Worm (Caenorhabditis elegans) whole organism, L1 larva: ENCODE results near the gene K11G12.6.

Experiments
- C16A3.4 ChIP-seq: fragments of 150-350 bp; optimal IDR thresholded peaks from 2 replicates; lab custom pipeline; 2014; ENCODE audit warnings: missing biosample characterization, missing genetic modification characterization
- Y116A8C.19 ChIP-seq: sonication (generic microtip); optimal IDR thresholded peaks from 2 replicates; lab custom pipeline; 2016; ENCODE audit warnings: missing compliant biosample characterization, missing genetic modification characterization, borderline replicate concordance
- alr-1 ChIP-seq: fragments of 200-800 bp; sonication (Bioruptor generic); optimal IDR thresholded peaks from 2 replicates; lab custom pipeline; 2018; ENCODE audit warnings: borderline replicate concordance, mild to moderate bottlenecking, missing genetic modification characterization, missing compliant biosample characterization
- ama-1 ChIP-seq: fragments of 150-350 bp; optimal IDR thresholded peaks from 2 replicates; lab custom pipeline; 2014
- blmp-1 ChIP-seq: fragments of 150-350 bp; optimal IDR thresholded peaks from 2 replicates; lab custom pipeline; 2014; ENCODE audit warnings: missing biosample characterization, missing genetic modification characterization
- ceh-63 ChIP-seq: fragments of 200-800 bp; sonication (Bioruptor generic); optimal IDR thresholded peaks from 2 replicates; lab custom pipeline; 2018; ENCODE audit warnings: mild to moderate bottlenecking, missing genetic modification characterization, missing compliant biosample characterization
- ceh-8 ChIP-seq: fragments of 200-800 bp; sonication (Bioruptor generic); optimal IDR thresholded peaks from 2 replicates; lab custom pipeline; 2018; ENCODE audit warnings: mild to moderate bottlenecking, missing genetic modification characterization, moderate library complexity, missing compliant biosample characterization
- ceh-82 ChIP-seq, 3 experiments: fragments of 150-350 bp in 1 of 3; sonication (generic microtip) in 2 of 3; optimal IDR thresholded peaks; 2 replicates each; lab custom pipeline; 2014 to 2017; ENCODE audit warnings: missing biosample characterization in 3 of 3, missing genetic modification characterization in 3 of 3
- ces-1 ChIP-seq: fragments of 150-350 bp; optimal IDR thresholded peaks from 2 replicates; lab custom pipeline; 2014; ENCODE audit warnings: missing biosample characterization, missing genetic modification reagents, missing genetic modification characterization
- dpl-1 ChIP-seq, 3 experiments: fragments of 150-350 bp in 2 of 3; sonication (generic microtip) in 1 of 3; optimal IDR thresholded peaks; 2 replicates each; lab custom pipeline; 2014 to 2017; ENCODE audit warnings: missing biosample characterization in 3 of 3, missing genetic modification characterization in 3 of 3, missing genetic modification reagents in 3 of 3
- dsc-1 ChIP-seq: sonication (generic microtip); optimal IDR thresholded peaks from 2 replicates; lab custom pipeline; 2016; ENCODE audit warnings: mild to moderate bottlenecking, missing genetic modification characterization, missing compliant biosample characterization
- efl-1 ChIP-seq, 4 experiments: fragments of 150-350 bp; optimal IDR thresholded peaks in 3 of 4; peaks in 1 of 4; 1 replicate in 1 of 4; 2 replicates in 3 of 4; lab custom pipeline; 2014; ENCODE audit warnings: missing biosample characterization in 2 of 4, missing genetic modification characterization in 2 of 4, missing genetic modification reagents in 2 of 4
- egl-13 ChIP-seq: sonication (generic microtip); optimal IDR thresholded peaks from 2 replicates; lab custom pipeline; 2016; ENCODE audit warnings: missing genotype, missing genetic modification reagents, missing genetic modification characterization, missing compliant biosample characterization
- elt-2 ChIP-seq: sonication (generic microtip); optimal IDR thresholded peaks from 2 replicates; lab custom pipeline; 2016; ENCODE audit warnings: missing genetic modification characterization, mild to moderate bottlenecking, inconsistent platforms, missing compliant biosample characterization, missing genetic modification reagents
- fkh-10 ChIP-seq: sonication (generic microtip); optimal IDR thresholded peaks from 2 replicates; lab custom pipeline; 2017; ENCODE audit warnings: missing biosample characterization, missing genetic modification reagents, missing genetic modification characterization
- fkh-8 ChIP-seq: sonication (generic microtip); optimal IDR thresholded peaks from 2 replicates; lab custom pipeline; 2016; ENCODE audit warnings: mild to moderate bottlenecking, missing genetic modification characterization, missing compliant biosample characterization
- fos-1 ChIP-seq: fragments of 150-350 bp; optimal IDR thresholded peaks from 2 replicates; lab custom pipeline; 2014; ENCODE audit warnings: missing biosample characterization, missing genetic modification characterization
- hpl-2 ChIP-seq: fragments of 150-350 bp; optimal IDR thresholded peaks from 2 replicates; lab custom pipeline; 2014; ENCODE audit warnings: missing biosample characterization, missing genetic modification reagents, missing genetic modification characterization
- irx-1 ChIP-seq: sonication (generic microtip); optimal IDR thresholded peaks from 2 replicates; lab custom pipeline; 2016; ENCODE audit warnings: missing genetic modification characterization, missing compliant biosample characterization
- isw-1 ChIP-seq: fragments of 200-800 bp; sonication (Bioruptor generic); IDR thresholded peaks from 2 replicates; pipeline ENCODE4 v1.3.6; 2022; ENCODE audit warnings: missing genetic modification characterization, missing compliant biosample characterization
- lin-14 ChIP-seq: fragments of 200-800 bp; sonication (Bioruptor generic); optimal IDR thresholded peaks from 2 replicates; lab custom pipeline; 2018; ENCODE audit warnings: mild to moderate bottlenecking, missing genetic modification characterization, moderate library complexity, missing compliant biosample characterization
- lin-15B ChIP-seq: fragments of 150-350 bp; sonication (generic microtip); optimal IDR thresholded peaks from 3 replicates; lab custom pipeline; 2014; ENCODE audit warnings: missing biosample characterization, missing genetic modification characterization
- lin-35 ChIP-seq, 2 experiments: fragments of 150-350 bp; optimal IDR thresholded peaks; 2 replicates each; lab custom pipeline; 2014; ENCODE audit warnings: missing biosample characterization in 2 of 2, missing genetic modification characterization in 2 of 2, missing genetic modification reagents in 2 of 2
- lir-3 ChIP-seq: sonication (generic microtip); optimal IDR thresholded peaks from 2 replicates; lab custom pipeline; 2016; ENCODE audit warnings: mild to moderate bottlenecking, missing genetic modification characterization, moderate library complexity, missing compliant biosample characterization; ENCODE audit not compliant: poor library complexity
- mdl-1 ChIP-seq, 2 experiments: fragments of 150-350 bp; optimal IDR thresholded peaks; 2 replicates each; lab custom pipeline; 2014 to 2017; ENCODE audit warnings: missing biosample characterization in 2 of 2, missing genetic modification characterization in 2 of 2, inconsistent platforms in 1 of 2
- mef-2 ChIP-seq: fragments of 150-350 bp; optimal IDR thresholded peaks from 2 replicates; lab custom pipeline; 2014; ENCODE audit warnings: missing biosample characterization, missing genetic modification characterization
- nhr-20 ChIP-seq: sonication (generic microtip); optimal IDR thresholded peaks from 2 replicates; lab custom pipeline; 2016; ENCODE audit warnings: mild to moderate bottlenecking, missing genetic modification characterization, missing compliant biosample characterization
- nhr-237 ChIP-seq: fragments of 150-350 bp; optimal IDR thresholded peaks from 2 replicates; lab custom pipeline; 2014; ENCODE audit warnings: missing biosample characterization, missing genetic modification characterization
- nhr-28 ChIP-seq: fragments of 150-350 bp; optimal IDR thresholded peaks from 2 replicates; lab custom pipeline; 2014; ENCODE audit warnings: missing biosample characterization, missing genetic modification characterization
- nhr-47 ChIP-seq: sonication (generic microtip); optimal IDR thresholded peaks from 2 replicates; lab custom pipeline; 2016; ENCODE audit warnings: mild to moderate bottlenecking, missing genetic modification characterization, moderate library complexity, missing compliant biosample characterization
- nhr-71 ChIP-seq: sonication (generic microtip); optimal IDR thresholded peaks from 2 replicates; lab custom pipeline; 2016; ENCODE audit warnings: mild to moderate bottlenecking, missing genetic modification characterization, moderate library complexity, missing compliant biosample characterization
- nhr-76 ChIP-seq: sonication (generic microtip); optimal IDR thresholded peaks from 2 replicates; lab custom pipeline; 2017; ENCODE audit warnings: missing biosample characterization, missing genetic modification characterization
- pag-3 ChIP-seq: sonication (generic microtip); optimal IDR thresholded peaks from 2 replicates; lab custom pipeline; 2017; ENCODE audit warnings: missing genetic modification characterization, mild to moderate bottlenecking, missing compliant biosample characterization, antibody characterized with exemption, borderline replicate concordance; ENCODE audit not compliant: insufficient read depth
- pqm-1 ChIP-seq: sonication (generic microtip); optimal IDR thresholded peaks from 3 replicates; lab custom pipeline; 2017; ENCODE audit warnings: missing biosample characterization, missing genetic modification characterization
- snu-23 ChIP-seq: sonication (generic microtip); optimal IDR thresholded peaks from 2 replicates; lab custom pipeline; 2016; ENCODE audit warnings: missing genetic modification characterization, missing compliant biosample characterization
- sup-37 ChIP-seq: fragments of 200-800 bp; sonication (Bioruptor generic); optimal IDR thresholded peaks from 2 replicates; lab custom pipeline; 2018; ENCODE audit warnings: mild to moderate bottlenecking, missing genetic modification characterization, missing compliant biosample characterization
- unc-62 ChIP-seq: fragments of 150-350 bp; optimal IDR thresholded peaks from 2 replicates; lab custom pipeline; 2014; ENCODE audit warnings: missing biosample characterization, missing genetic modification reagents, missing genetic modification characterization
- unc-86 ChIP-seq: sonication (generic microtip); optimal IDR thresholded peaks from 2 replicates; lab custom pipeline; 2016; ENCODE audit warnings: missing genetic modification characterization, missing compliant biosample characterization
- unc-98 ChIP-seq: fragments of 200-800 bp; sonication (Bioruptor generic); IDR thresholded peaks from 2 replicates; pipeline ENCODE4 v1.3.6; 2022; ENCODE audit warnings: missing genetic modification characterization, missing compliant biosample characterization
- zag-1 ChIP-seq: fragments of 150-350 bp; optimal IDR thresholded peaks from 2 replicates; lab custom pipeline; 2014; ENCODE audit warnings: missing biosample characterization, missing genetic modification characterization
- zip-4 ChIP-seq: fragments of 200-800 bp; sonication (Bioruptor generic); optimal IDR thresholded peaks from 2 replicates; lab custom pipeline; 2018; ENCODE audit warnings: mild to moderate bottlenecking, missing genetic modification characterization, moderate library complexity, missing compliant biosample characterization
- ztf-11 ChIP-seq, 2 experiments: sonication (generic microtip); optimal IDR thresholded peaks; 2 replicates each; lab custom pipeline; 2016 to 2017; ENCODE audit warnings: missing genetic modification characterization in 2 of 2, missing biosample characterization in 1 of 2, missing compliant biosample characterization in 1 of 2
- ztf-4 ChIP-seq: fragments of 150-350 bp; optimal IDR thresholded peaks from 2 replicates; lab custom pipeline; 2014; ENCODE audit warnings: missing biosample characterization, missing genetic modification characterization

The K11G12.6 gene

ce11 chrX:6778014-6778413, 48.6 kb upstream of the K11G12.6 start, which contains the start of gene irk-1:
Gene irk-1 (minus strand): TSS chrX:6778114.
- peak; percentile 12 for TF ChIP-seq lin-14 (GFP tag; lab: Kevin White, UChicago)
- TF ChIP-seq nhr-20 (tag; lab: Kevin White, UChicago) = no peak
- TF ChIP-seq lin-15B (tag; lab: Kevin White, UChicago) = no peak
- no peak for TF ChIP-seq efl-1 (optimal IDR thresholded peaks at IDR 0.05; lab: Kevin White, UChicago)
- TF ChIP-seq efl-1 (GFP tag; optimal IDR thresholded peaks at IDR 0.05 in 1 of 2; lab: Kevin White, UChicago) = peak in 1 of 2 experiments; percentile 56

DNA sequence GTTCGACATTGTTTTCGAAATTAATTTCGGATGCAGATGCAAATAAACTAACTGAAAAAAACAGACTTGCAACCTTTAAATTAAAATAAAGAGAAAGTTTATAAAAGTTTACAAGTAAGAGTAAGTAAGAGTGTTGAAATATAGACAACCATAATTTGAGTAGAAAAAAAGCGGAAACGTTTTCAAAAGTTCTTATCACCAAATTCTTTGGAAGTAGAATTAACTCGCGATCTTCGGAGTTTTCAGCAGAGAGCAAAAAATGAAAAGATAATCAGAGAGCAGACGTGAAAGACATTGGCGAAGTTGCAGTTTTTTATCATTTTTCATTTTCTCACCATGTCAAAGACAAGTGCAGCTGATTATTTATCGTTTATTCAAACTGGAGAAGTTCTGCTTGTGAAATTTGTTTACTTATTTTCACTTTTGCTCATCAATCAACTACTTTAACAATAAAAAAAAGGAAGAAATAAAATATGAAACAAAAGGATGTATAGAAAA, 32.3 kb upstream of the K11G12.6 start, which contains the start of gene abts-4:
Gene abts-4 (minus strand): TSS at position 51 of the 498 bp plus-strand sequence.
- no peak for TF ChIP-seq blmp-1
- peak; percentile 63 for TF ChIP-seq elt-2

- TF ChIP-seq pqm-1 (tag; lab: Kevin White, UChicago) = no peak
- TF ChIP-seq sup-37 (GFP tag; lab: Kevin White, UChicago) = no peak
- TF ChIP-seq, all 84 proteins: peak for 0
These were observed 31.8 kb upstream of the K11G12.6 start for ce11 chrX:6761211-6761610.

DNA sequence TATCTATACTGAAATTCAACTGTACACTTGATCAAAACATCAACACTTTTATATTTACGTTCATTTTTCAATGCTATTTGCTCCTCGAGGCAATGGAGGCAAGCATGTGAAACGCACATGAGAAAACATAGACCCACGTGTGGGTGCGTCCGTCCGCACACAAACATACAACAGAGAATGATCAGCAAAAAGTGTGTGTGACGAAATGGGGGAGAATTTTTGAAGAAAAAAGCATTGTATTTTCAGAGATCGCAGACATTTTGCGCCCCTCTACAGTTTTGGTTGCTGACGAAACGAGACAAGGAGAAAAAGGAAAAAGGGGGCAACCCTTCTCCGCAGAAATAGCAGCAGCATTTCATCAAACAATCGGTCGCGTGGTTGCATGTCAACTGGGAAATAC, 20.7 kb upstream of the K11G12.6 start:
- peak; percentile 2 for TF ChIP-seq lir-3 (tag; lab: Kevin White, UChicago)
- peak; percentile 87 for TF ChIP-seq nhr-47
- TF ChIP-seq isw-1 (GFP tag; lab: Robert Waterston, UW) = no peak; the same call in 1 of the 2 replicates
- peak; percentile 42 for TF ChIP-seq ceh-8 (GFP tag; lab: Kevin White, UChicago)
- no peak for TF ChIP-seq Y116A8C.19
- TF ChIP-seq zag-1 (tag; lab: Kevin White, UChicago) = no peak
- TF ChIP-seq elt-2 = peak; percentile 93
- TF ChIP-seq irx-1 (tag; lab: Kevin White, UChicago) = peak; percentile 89
- no peak for TF ChIP-seq unc-62
- TF ChIP-seq nhr-237 (tag; lab: Kevin White, UChicago) = peak; percentile 51
- TF ChIP-seq unc-86 = peak; percentile 6
- TF ChIP-seq ama-1 (lab: Kevin White, UChicago) = peak; percentile 47
- TF ChIP-seq fkh-8 (tag; lab: Kevin White, UChicago) = peak; percentile 2
- TF ChIP-seq nhr-71 (tag; lab: Kevin White, UChicago) = peak; percentile 98
- TF ChIP-seq lin-35 (GFP tag; optimal IDR thresholded peaks at IDR 0.05; lab: Kevin White, UChicago) = peak; percentile 41 to 86
- TF ChIP-seq nhr-76 (tag; lab: Kevin White, UChicago) = peak; percentile 53
- TF ChIP-seq efl-1 (optimal IDR thresholded peaks at IDR 0.05; lab: Kevin White, UChicago) = peak; percentile 45 to 47
- peak; percentile 14 to 86 for TF ChIP-seq efl-1 (GFP tag; optimal IDR thresholded peaks at IDR 0.05 in 1 of 2; lab: Kevin White, UChicago)
- TF ChIP-seq blmp-1 = peak; percentile 91
- TF ChIP-seq dpl-1 (GFP tag; optimal IDR thresholded peaks at IDR 0.05; lab: Kevin White, UChicago) = peak; percentile 37 to 60 (median 58)
- peak; percentile 75 for TF ChIP-seq fos-1 (tag; lab: Kevin White, UChicago)
- peak; percentile 20 for TF ChIP-seq nhr-28 (tag; lab: Kevin White, UChicago)
- TF ChIP-seq egl-13 (tag; lab: Kevin White, UChicago) = peak; percentile 24
- TF ChIP-seq C16A3.4 (tag; lab: Kevin White, UChicago) = peak; percentile 84
- no peak for TF ChIP-seq ceh-63 (GFP tag; lab: Kevin White, UChicago)
- peak in 1 of 2 experiments; percentile 99 for TF ChIP-seq mdl-1 (tag; optimal IDR thresholded peaks at IDR 0.05; lab: Kevin White, UChicago)
- TF ChIP-seq lin-14 (GFP tag; lab: Kevin White, UChicago) = peak; percentile 98
- TF ChIP-seq nhr-20 (tag; lab: Kevin White, UChicago) = peak; percentile 98
- peak; percentile 87 for TF ChIP-seq zip-4 (GFP tag; lab: Kevin White, UChicago)
- peak; percentile 34 for TF ChIP-seq dsc-1 (tag; lab: Kevin White, UChicago)
- TF ChIP-seq mef-2 (tag; lab: Kevin White, UChicago) = peak; percentile 26
- no peak for TF ChIP-seq unc-98
- no peak for TF ChIP-seq pag-3
- TF ChIP-seq ceh-82 (tag; optimal IDR thresholded peaks at IDR 0.05; lab: Kevin White, UChicago) = peak; percentile 40 to 65 (median 57)
- TF ChIP-seq hpl-2 (GFP tag; lab: Kevin White, UChicago) = peak; percentile 73
- peak; percentile 72 for TF ChIP-seq ztf-4 (tag; lab: Kevin White, UChicago)
- peak; percentile 94 for TF ChIP-seq snu-23 (GFP tag; lab: Kevin White, UChicago)
- TF ChIP-seq ces-1 (GFP tag; lab: Kevin White, UChicago) = no peak
- TF ChIP-seq alr-1 (tag; lab: Kevin White, UChicago) = no peak
- TF ChIP-seq fkh-10 (GFP tag; lab: Kevin White, UChicago) = peak; percentile 42
- TF ChIP-seq ztf-11 (tag; optimal IDR thresholded peaks at IDR 0.05; lab: Kevin White, UChicago) = no peak
